Worm (Caenorhabditis elegans) whole organism, early embryonic: ENCODE data around the gene C25F9.13.

Experiments
- B0310.2 ChIP-seq: sonication (generic microtip); optimal IDR thresholded peaks from 2 replicates; lab custom pipeline; 2016; ENCODE audit warnings: mild to moderate bottlenecking, missing genetic modification characterization, missing compliant biosample characterization
- ama-1 ChIP-seq: fragments of 150-350 bp; optimal IDR thresholded peaks from 2 replicates; lab custom pipeline; 2014
- ceh-13 ChIP-seq: fragments of 200-800 bp; sonication (Bioruptor generic); optimal IDR thresholded peaks from 2 replicates; lab custom pipeline; 2018; ENCODE audit warnings: mild to moderate bottlenecking, missing genetic modification characterization, missing compliant biosample characterization
- flt-1 ChIP-seq: fragments of 200-800 bp; sonication (Bioruptor generic); IDR thresholded peaks from 2 replicates; pipeline ENCODE4 v1.3.6; 2022; ENCODE audit warnings: missing genetic modification characterization, missing compliant biosample characterization
- tra-4 ChIP-seq: sonication (generic microtip); optimal IDR thresholded peaks from 2 replicates; lab custom pipeline; 2017; ENCODE audit warnings: missing genetic modification characterization, missing compliant biosample characterization

DNA sequence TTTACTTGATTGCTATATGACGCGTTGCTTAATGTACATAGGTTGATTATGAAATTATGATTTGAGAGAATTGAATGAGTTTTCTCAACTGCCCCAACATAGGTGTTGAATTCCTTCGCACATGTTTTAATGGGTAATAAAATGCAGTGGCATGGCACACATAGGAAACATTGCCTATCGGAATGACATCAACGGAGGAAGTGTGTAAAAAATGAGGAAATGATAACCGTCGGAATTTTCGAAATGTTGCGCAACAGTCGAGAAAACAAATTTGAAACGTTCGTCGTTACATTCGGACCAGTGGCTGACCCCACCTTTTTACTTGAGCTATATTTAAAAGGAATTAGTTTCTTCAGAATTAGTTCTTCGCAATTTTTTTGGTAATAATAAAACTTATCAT, 33.2 kb upstream of the C25F9.13 start:
- no peak for TF ChIP-seq flt-1 (GFP tag; lab: Robert Waterston, UW)
- no peak for TF ChIP-seq tra-4
- TF ChIP-seq ama-1 (lab: Kevin White, UChicago): no peak
- no peak for TF ChIP-seq ceh-13 (GFP tag; lab: Kevin White, UChicago)
- TF ChIP-seq B0310.2: no peak
